Fruit fly (Drosophila melanogaster) Kc167 (cell line): ENCODE data around the gene CG11920.

ENCODE experiments used
- Myc ChIP-seq: fragments of >200 bp; optimal IDR thresholded peaks from 2 replicates; lab custom pipeline; 2017; ENCODE audit warnings: missing external identifiers
- Sin3A ChIP-seq: fragments of >200 bp; optimal IDR thresholded peaks from 2 replicates; lab custom pipeline; 2018; ENCODE audit warnings: missing external identifiers
- h ChIP-seq: fragments of >200 bp; optimal IDR thresholded peaks from 3 replicates; lab custom pipeline; 2018; ENCODE audit warnings: missing external identifiers
- insv ChIP-seq: fragments of >200 bp; optimal IDR thresholded peaks from 3 replicates; lab custom pipeline; 2018; ENCODE audit warnings: missing external identifiers
- psq ChIP-seq: fragments of >200 bp; optimal IDR thresholded peaks from 2 replicates; lab custom pipeline; 2017; ENCODE audit warnings: missing external identifiers
- ttk ChIP-seq: sonication (Bioruptor generic); optimal IDR thresholded peaks from 2 replicates; lab custom pipeline; 2017; ENCODE audit warnings: missing external identifiers

Gene CG11920

DNA sequence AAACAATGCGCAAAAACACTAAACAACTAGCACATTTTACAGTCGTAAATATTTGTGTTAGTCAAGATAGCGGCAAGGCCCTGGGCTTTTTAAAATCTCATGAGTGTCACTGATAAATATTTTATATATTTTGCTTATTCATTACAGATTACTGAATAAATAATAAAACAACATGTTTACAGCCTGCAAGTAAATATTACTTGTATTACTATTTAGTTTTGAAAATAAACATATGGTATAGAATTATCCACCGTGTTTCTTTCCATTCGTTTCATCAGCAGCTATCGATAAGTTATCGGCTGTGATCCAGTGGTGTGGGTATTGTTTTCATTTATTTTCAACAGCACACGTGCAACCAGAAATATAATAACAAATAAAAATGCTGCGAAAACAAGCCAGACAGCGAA lies at the start of gene CG11920, which contains the start of gene shams:
Gene CG11920, plus strand, starts transcription at position 320 of the 407 bp plus-strand sequence.
Gene shams, minus strand, starts transcription at position 50 of the 407 bp plus-strand sequence.
- TF ChIP-seq psq = no peak
- no peak for TF ChIP-seq ttk (lab: Kevin White, UChicago)
- TF ChIP-seq h (lab: Kevin White, UChicago) = no peak
- TF ChIP-seq Sin3A (lab: Kevin White, UChicago) = no peak
- no peak for TF ChIP-seq Myc (lab: Kevin White, UChicago)
- no peak for TF ChIP-seq insv

DNA sequence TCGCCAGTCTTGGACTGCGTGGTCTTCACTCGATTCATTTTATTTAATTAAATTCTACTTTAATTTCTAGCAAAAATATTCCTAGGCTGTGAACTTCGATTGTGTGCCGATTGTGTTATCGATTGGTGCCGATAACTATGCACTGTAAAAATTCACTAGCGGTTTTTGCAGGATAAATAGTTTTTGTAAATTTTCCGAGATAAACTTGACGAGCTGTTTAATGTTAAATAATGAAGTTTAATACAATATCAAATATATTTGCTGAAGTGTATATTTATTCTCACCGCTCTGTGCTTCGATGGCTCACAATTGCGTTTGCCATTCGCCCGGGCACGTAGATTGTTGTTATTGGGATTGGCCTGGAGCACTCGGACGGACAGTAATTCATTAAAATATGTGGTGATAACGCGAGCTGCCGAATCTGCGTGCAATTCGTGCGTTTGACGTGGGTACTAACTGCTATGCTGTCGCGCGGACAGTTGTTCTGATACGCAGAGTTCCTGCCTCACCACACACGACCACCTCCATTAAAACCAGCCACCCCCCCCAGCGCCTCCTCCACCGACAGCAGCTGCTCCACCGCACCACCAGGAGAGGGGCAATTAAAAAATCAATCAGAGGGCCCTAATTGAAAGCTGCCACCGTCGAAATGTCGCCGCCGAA lies 49.7 kb upstream of the CG11920 start, which contains the start of the genes EMC6 and Hr96:
Gene EMC6, minus strand, starts transcription at position 123 of the 663 bp plus-strand sequence.
Gene Hr96, plus strand, starts transcription at position 341 of the 663 bp plus-strand sequence.
- no peak for TF ChIP-seq ttk (lab: Kevin White, UChicago)
- TF ChIP-seq h (lab: Kevin White, UChicago) = no peak
- no peak for TF ChIP-seq psq
- TF ChIP-seq Sin3A (lab: Kevin White, UChicago) = no peak

DNA sequence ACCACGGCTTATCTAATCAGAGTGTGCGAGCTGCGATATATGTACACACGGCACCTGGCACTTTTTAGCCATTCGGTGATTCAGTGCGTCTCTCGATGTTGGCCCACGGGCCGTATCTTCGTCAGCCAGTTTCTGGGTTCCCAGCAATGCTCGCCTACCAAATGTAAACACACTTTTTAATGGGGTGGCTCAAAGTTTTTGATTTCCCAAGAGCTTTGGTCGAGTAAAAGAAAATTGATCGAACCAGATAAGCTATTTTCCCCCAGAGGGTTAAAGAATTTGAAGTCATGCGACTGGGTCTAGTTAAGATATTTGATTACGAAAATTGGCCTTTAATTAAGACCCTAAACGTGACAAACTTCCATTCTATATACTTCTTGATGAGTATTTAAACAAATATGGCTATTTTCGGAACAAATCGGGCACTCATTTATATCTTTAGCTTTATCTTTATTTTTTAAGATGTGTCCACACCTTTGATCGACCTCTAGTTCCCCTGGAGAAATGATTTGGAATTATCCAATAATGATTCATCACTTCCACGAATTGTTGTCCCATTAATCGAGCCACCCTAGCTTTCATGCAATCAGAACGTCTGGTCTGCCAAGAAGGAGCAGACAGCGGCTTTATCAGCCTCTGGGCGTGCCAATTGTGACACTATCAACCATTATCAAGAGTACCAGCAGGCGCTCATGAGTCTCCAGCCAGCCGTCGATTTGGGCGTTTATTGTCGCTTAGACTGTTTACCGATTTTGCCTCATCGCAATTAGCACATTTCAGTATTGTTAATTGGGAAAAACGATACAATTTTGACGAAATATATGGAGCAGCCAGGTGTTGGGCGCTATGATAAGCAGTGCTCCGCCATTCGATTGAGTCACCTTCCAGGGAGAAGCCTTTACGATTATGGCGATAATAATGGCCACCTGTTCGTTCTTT lies 47.1 kb upstream of the CG11920 start:
- no peak for TF ChIP-seq Sin3A (lab: Kevin White, UChicago)
- no peak for TF ChIP-seq insv
- no peak for TF ChIP-seq psq
- TF ChIP-seq ttk (lab: Kevin White, UChicago) = no peak
- TF ChIP-seq h (lab: Kevin White, UChicago) = no peak
- TF ChIP-seq Myc (lab: Kevin White, UChicago) = no peak

DNA sequence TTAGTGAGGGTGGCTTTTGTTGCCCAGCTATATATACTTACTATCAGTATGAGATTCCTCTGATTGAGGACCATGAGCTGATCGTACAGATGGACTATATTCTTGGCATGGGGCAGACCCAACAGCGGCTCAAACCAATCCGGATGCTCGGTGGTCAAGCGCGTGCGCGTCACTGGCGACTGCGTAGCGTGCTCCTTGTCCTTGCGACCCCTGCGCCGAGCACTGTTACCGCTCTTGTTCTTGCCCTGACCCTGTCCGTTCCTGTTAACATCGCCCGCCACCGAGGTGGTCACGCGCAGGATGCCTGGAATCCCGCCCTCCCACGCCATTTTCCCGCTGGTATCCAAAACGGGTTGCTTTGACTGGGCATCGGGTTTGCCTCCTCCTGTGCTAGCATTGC lies 42.0 kb upstream of the CG11920 start:
- TF ChIP-seq psq (no peak), ttk (lab: Kevin White, UChicago) (no peak), Myc (lab: Kevin White, UChicago) (no peak), Sin3A (lab: Kevin White, UChicago) (no peak), insv (no peak)

DNA sequence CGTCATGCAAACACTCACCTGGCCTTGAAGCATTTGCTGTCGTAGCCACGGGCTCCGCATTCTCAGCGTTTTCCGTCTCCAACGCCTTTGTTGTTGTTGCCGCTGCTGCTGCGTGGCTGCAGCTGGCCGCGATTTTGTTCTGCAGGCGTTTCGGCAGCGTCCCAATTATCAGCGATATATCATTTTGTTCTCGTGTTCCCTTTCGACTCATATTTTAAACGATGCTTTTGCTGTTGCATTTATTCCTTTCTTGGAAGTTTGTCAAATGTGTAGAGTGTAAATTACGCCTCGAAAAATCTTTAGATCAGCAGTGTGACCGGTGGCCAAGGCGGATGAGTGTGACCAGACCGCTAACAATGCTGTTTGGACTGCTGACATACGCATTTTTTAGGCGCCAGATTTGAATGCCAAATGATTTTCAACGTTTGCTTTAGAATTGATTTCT lies 41.5 kb upstream of the CG11920 start, which contains the start of gene Smg6:
Gene Smg6, minus strand, starts transcription at position 324 of the 445 bp plus-strand sequence.
- TF ChIP-seq Sin3A (lab: Kevin White, UChicago) = no peak
- TF ChIP-seq ttk (lab: Kevin White, UChicago) = no peak
- TF ChIP-seq Myc (lab: Kevin White, UChicago) = no peak
- no peak for TF ChIP-seq insv
- no peak for TF ChIP-seq psq
- no peak for TF ChIP-seq h (lab: Kevin White, UChicago)

DNA sequence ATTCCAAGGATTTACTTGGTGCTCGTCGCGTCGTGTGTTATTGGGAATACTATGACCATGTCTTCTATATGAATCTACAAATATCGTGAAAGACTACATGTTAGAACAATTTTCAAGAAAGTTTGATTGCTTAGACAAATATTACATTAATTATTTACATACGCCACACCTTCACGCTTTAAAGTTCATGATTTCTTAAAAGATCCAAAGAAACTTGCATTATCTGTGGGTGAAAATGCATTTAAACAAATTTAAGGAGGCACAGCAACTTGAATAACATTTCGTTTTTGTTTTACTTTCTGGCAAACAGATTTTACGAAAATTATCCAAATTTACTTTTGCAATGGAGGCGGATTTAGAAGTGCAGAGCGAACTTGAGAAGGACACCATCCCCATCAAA lies 38.0 kb upstream of the CG11920 start, which contains the start of gene CG31115:
Gene CG31115, plus strand, starts transcription at position 301 of the 400 bp plus-strand sequence.
- no peak for TF ChIP-seq h (lab: Kevin White, UChicago)

DNA sequence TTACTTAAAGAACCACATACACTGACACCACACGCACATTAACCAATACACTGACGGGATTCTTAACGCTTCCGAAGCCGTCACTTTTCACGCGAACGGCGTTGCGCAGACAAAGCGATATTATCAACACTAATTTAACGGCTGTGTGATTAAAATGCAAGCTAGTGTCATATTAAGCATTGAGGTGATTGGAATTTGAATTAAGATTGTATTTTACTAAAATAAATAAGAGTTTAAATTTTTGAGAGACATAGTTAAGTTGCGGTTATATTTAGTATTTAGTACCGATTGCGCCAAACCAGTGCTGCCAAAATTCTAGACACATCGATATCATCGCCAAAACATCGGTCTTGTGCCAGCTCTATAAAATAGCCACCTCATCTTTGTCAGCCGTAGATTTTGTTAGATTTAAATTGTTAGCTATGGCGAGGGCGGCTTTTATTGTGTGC lies 35.6 kb upstream of the CG11920 start, which contains the start of the genes Ythdf and bai:
Gene Ythdf, minus strand, starts transcription at position 222 of the 449 bp plus-strand sequence.
Gene bai, plus strand, starts transcription at position 347 of the 449 bp plus-strand sequence.
- TF ChIP-seq h (lab: Kevin White, UChicago) = no peak
- no peak for TF ChIP-seq psq
- TF ChIP-seq Sin3A (lab: Kevin White, UChicago) = no peak
- TF ChIP-seq ttk (lab: Kevin White, UChicago) = no peak
- no peak for TF ChIP-seq Myc (lab: Kevin White, UChicago)
- no peak for TF ChIP-seq insv

DNA sequence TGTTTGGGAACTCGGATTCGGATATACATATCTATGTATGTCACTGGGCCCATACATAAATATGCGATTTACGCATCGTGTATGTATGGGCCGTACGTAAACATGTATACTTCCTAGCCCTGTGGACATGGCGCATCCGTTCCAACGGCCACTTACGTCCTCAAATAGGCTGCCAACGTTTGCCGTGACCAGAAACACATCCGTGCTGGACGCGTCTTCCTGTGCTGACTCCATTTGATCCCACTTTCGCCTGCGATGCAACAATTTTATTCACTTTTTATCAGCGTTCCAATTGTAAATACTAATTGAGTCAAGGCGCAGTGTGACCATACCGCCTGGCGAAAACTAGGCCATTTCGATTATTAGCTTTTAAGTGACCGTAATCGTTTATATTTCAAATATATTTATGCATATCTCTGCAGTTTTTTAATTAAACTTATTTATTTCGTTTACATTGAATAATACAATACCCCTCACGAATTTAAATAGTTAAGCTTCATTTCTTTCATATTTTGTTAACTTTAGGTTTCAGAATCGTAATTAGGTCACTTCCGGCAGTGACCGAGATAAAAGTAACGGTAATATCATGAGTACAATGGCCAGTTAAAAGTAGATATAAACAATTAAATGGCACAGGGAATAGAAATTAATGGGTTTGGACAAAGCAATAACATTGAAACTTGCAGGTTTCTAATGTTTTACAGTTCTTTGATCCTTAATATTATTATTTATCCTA lies 29.7 kb upstream of the CG11920 start, which contains the start of gene 5PtaseI:
Gene 5PtaseI, minus strand, starts transcription at position 336 of the 736 bp plus-strand sequence.
- TF ChIP-seq Myc (lab: Kevin White, UChicago) = no peak
- TF ChIP-seq insv = no peak
- no peak for TF ChIP-seq Sin3A (lab: Kevin White, UChicago)
- no peak for TF ChIP-seq ttk (lab: Kevin White, UChicago)
- TF ChIP-seq psq = no peak
- no peak for TF ChIP-seq h (lab: Kevin White, UChicago)

DNA sequence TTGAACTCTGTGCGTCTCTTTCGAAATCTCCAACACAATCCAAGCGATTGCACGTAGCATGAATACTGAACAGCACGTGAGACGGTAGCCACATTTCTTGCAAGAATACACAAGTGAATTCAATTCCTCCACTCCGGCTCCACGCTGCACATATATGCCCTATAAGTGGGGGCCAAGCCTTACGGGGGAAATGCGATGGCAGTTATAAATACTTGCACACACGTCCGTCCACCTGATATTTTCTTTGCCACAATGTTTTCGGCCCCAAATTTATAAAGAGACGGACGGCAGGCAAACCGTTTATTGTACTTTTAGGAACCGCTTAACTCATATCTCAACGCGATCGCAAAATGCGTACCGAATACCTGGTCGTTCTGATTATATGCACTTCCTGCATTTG lies 28.7 kb upstream of the CG11920 start, which contains the start of gene CG11786:
Gene CG11786, plus strand, starts transcription at position 301 of the 400 bp plus-strand sequence.
- no peak for TF ChIP-seq psq
- TF ChIP-seq Sin3A (lab: Kevin White, UChicago) = no peak
- no peak for TF ChIP-seq Myc (lab: Kevin White, UChicago)
- no peak for TF ChIP-seq h (lab: Kevin White, UChicago)
- no peak for TF ChIP-seq ttk (lab: Kevin White, UChicago)
- TF ChIP-seq insv = no peak

DNA sequence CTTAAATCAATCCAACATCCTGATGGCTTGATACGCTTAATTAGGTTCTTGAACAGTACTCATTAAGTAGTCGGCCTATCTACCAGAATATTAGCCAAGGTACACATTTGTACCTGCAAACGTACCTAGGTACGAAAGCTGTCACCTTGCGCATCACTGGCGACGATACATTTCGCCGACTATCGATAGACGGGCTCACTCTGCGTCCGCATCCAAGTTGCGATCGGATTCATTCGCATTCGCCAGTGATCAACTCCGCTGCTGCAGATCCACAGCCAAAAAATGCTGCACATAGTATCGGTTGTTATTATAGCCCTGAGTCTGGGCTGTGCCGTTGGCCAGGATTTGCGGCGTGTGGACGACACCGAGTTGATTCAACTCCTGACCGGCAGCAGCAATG lies 27.2 kb upstream of the CG11920 start, which contains the start of gene CG11790:
Gene CG11790, plus strand, starts transcription at position 203 of the 400 bp plus-strand sequence.
- TF ChIP-seq Myc (lab: Kevin White, UChicago) = no peak
- no peak for TF ChIP-seq Sin3A (lab: Kevin White, UChicago)
- no peak for TF ChIP-seq insv
- TF ChIP-seq ttk (lab: Kevin White, UChicago) = no peak
- TF ChIP-seq h (lab: Kevin White, UChicago) = no peak
- TF ChIP-seq psq = no peak

DNA sequence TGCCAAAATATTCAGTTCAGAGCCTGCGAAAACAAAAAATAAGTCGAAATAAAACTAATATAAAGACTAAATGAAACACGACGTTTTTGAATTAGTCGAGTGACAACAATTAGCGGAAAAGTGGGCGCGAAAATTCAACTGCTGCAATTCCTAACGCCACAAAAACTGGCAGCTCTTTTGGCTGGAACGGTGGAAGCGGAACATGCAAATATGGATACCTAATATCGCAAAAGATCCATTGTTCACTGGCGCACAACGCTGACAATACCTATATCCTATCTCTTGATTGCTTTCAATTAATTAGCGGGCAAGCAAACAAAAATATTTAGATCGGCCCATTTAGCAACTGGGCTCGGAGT lies 25.3 kb upstream of the CG11920 start, which contains the start of gene CG11791:
Gene CG11791, plus strand, starts transcription at position 234 of the 359 bp plus-strand sequence.
- TF ChIP-seq h (lab: Kevin White, UChicago) (no peak), ttk (lab: Kevin White, UChicago) (no peak), Sin3A (lab: Kevin White, UChicago) (no peak), psq (no peak), insv (no peak), Myc (lab: Kevin White, UChicago) (no peak)
